Worm (Caenorhabditis elegans) whole organism, mixed stage, embryonic: ENCODE measurements around the gene hpr-17.

ENCODE experiments used
- lsy-2 ChIP-seq: fragments of 150-350 bp; optimal IDR thresholded peaks from 2 replicates; lab custom pipeline; 2014; ENCODE audit warnings: missing biosample characterization, missing genetic modification characterization
- mab-5 ChIP-seq: fragments of 150-350 bp; optimal IDR thresholded peaks from 2 replicates; lab custom pipeline; 2014; ENCODE audit warnings: missing biosample characterization, missing genetic modification characterization
- nhr-12 ChIP-seq: fragments of 150-350 bp; optimal IDR thresholded peaks from 2 replicates; lab custom pipeline; 2014; ENCODE audit warnings: missing biosample characterization, missing genetic modification characterization
- nhr-76 ChIP-seq: sonication (generic microtip); optimal IDR thresholded peaks from 2 replicates; lab custom pipeline; 2017; ENCODE audit warnings: missing biosample characterization, missing genetic modification characterization
- pha-4 ChIP-seq: fragments of 150-350 bp; optimal IDR thresholded peaks from 2 replicates; lab custom pipeline; 2018; ENCODE audit warnings: missing biosample characterization, missing genetic modification reagents, missing genetic modification characterization
- snpc-4 ChIP-seq: fragments of 150-350 bp; optimal IDR thresholded peaks from 2 replicates; lab custom pipeline; 2014; ENCODE audit warnings: missing biosample characterization, missing genetic modification characterization
- unc-62 ChIP-seq: fragments of 150-350 bp; optimal IDR thresholded peaks from 2 replicates; lab custom pipeline; 2014; ENCODE audit warnings: missing biosample characterization, missing genetic modification reagents, missing genetic modification characterization

- no peak for TF ChIP-seq pha-4 (tag; lab: Kevin White, UChicago)
- no peak for TF ChIP-seq snpc-4
- no peak for TF ChIP-seq nhr-12 (tag; lab: Kevin White, UChicago)
- no peak for TF ChIP-seq nhr-76 (tag; lab: Kevin White, UChicago)
- TF ChIP-seq unc-62 (GFP tag; lab: Kevin White, UChicago): no peak
- no peak for TF ChIP-seq mab-5
- no peak for TF ChIP-seq lsy-2 (tag; lab: Kevin White, UChicago)
These were observed 34.1 kb downstream of the hpr-17 start, which contains the start of gene bath-45 for ce11 chrII:13122720-13123119.
